Fruit fly (Drosophila melanogaster) whole organism, prepupa: Measurements from ENCODE around the gene Ssdp.

ENCODE experiments used
- CG10631 ChIP-seq: fragments of 200-800 bp; sonication (Bioruptor generic); optimal IDR thresholded peaks from 2 replicates; lab custom pipeline; 2016; ENCODE audit warnings: missing biosample characterization, missing genetic modification characterization
- CG11294 ChIP-seq: fragments of 200-800 bp; sonication (Bioruptor generic); IDR thresholded peaks from 2 replicates; pipeline ENCODE4 v1.3.6; 2022; ENCODE audit warnings: missing biosample characterization, missing genetic modification characterization
- CG11762 ChIP-seq: fragments of 200-800 bp; sonication (Bioruptor generic); optimal IDR thresholded peaks from 3 replicates; lab custom pipeline; 2016; ENCODE audit warnings: missing biosample characterization, missing genetic modification characterization; ENCODE audit not compliant: insufficient read depth
- CG11902 ChIP-seq: fragments of 200-800 bp; sonication (Bioruptor generic); optimal IDR thresholded peaks from 3 replicates; lab custom pipeline; 2016; ENCODE audit warnings: missing biosample characterization, missing genetic modification characterization
- CG15336 ChIP-seq: fragments of 200-800 bp; sonication (Bioruptor generic); IDR thresholded peaks from 2 replicates; pipeline ENCODE4 v1.3.6; 2022; ENCODE audit warnings: missing biosample characterization, missing genetic modification characterization
- CG1621 ChIP-seq: fragments of 200-800 bp; sonication (Bioruptor generic); optimal IDR thresholded peaks from 3 replicates; lab custom pipeline; 2018; ENCODE audit warnings: missing biosample characterization, mild to moderate bottlenecking, missing genetic modification characterization
- CG16779 ChIP-seq: fragments of 200-800 bp; sonication (Bioruptor generic); optimal IDR thresholded peaks from 3 replicates; lab custom pipeline; 2017; ENCODE audit warnings: missing biosample characterization, mild to moderate bottlenecking, missing genetic modification characterization
- CG31627 ChIP-seq: fragments of 200-800 bp; sonication (Bioruptor generic); optimal IDR thresholded peaks from 3 replicates; lab custom pipeline; 2016; ENCODE audit warnings: missing biosample characterization, missing genetic modification characterization
- CG32006 ChIP-seq: fragments of 200-800 bp; sonication (Bioruptor generic); optimal IDR thresholded peaks from 3 replicates; lab custom pipeline; 2017; ENCODE audit warnings: missing biosample characterization, mild to moderate bottlenecking, missing genetic modification characterization
- CG34406 ChIP-seq: fragments of 200-800 bp; sonication (Bioruptor generic); optimal IDR thresholded peaks from 3 replicates; lab custom pipeline; 2016; ENCODE audit warnings: missing biosample characterization, missing genetic modification characterization
- CG3919 ChIP-seq: fragments of 200-800 bp; sonication (Bioruptor generic); optimal IDR thresholded peaks from 3 replicates; lab custom pipeline; 2016; ENCODE audit warnings: missing biosample characterization, missing genetic modification characterization
- CG4318 ChIP-seq: fragments of 200-800 bp; sonication (Bioruptor generic); optimal IDR thresholded peaks from 3 replicates; lab custom pipeline; 2017; ENCODE audit warnings: missing biosample characterization, mild to moderate bottlenecking, missing genetic modification characterization
- CG6163 ChIP-seq: fragments of 200-800 bp; sonication (Bioruptor generic); IDR thresholded peaks from 3 replicates; pipeline ENCODE4 v1.3.6; 2022; ENCODE audit warnings: missing biosample characterization, missing genetic modification characterization
- CG6276 ChIP-seq: fragments of 200-800 bp; sonication (Bioruptor generic); optimal IDR thresholded peaks from 2 replicates; lab custom pipeline; 2017; ENCODE audit warnings: missing biosample characterization, mild to moderate bottlenecking, missing genetic modification characterization
- CG6792 ChIP-seq: fragments of 200-800 bp; sonication (Bioruptor generic); optimal IDR thresholded peaks from 3 replicates; lab custom pipeline; 2016; ENCODE audit warnings: missing biosample characterization, missing genetic modification characterization
- CG6808 ChIP-seq: fragments of 200-800 bp; sonication (Bioruptor generic); optimal IDR thresholded peaks from 3 replicates; lab custom pipeline; 2017; ENCODE audit warnings: missing biosample characterization, missing genetic modification characterization, mild to moderate bottlenecking, moderate library complexity, missing genetic modification reagents
- CG6854 ChIP-seq: fragments of 200-800 bp; sonication (Bioruptor generic); optimal IDR thresholded peaks from 2 replicates; lab custom pipeline; 2017; ENCODE audit warnings: missing biosample characterization, mild to moderate bottlenecking, missing genetic modification characterization
- CG7368 ChIP-seq: fragments of 200-800 bp; sonication (Bioruptor generic); optimal IDR thresholded peaks from 3 replicates; lab custom pipeline; 2016; ENCODE audit warnings: missing biosample characterization, missing genetic modification characterization
- CG8119 ChIP-seq: fragments of 200-800 bp; sonication (Bioruptor generic); IDR thresholded peaks from 3 replicates; pipeline ENCODE4 v1.3.6; 2022; ENCODE audit warnings: missing biosample characterization, missing genetic modification characterization
- CG8319 ChIP-seq: fragments of 200-800 bp; sonication (Bioruptor generic); optimal IDR thresholded peaks from 3 replicates; lab custom pipeline; 2016; ENCODE audit warnings: missing biosample characterization, missing genetic modification characterization
- CG8632 ChIP-seq: fragments of 200-800 bp; sonication (Bioruptor generic); optimal IDR thresholded peaks from 3 replicates; lab custom pipeline; 2016; ENCODE audit warnings: missing biosample characterization, missing genetic modification characterization
- Eip78C ChIP-seq: fragments of 200-800 bp; sonication (Bioruptor generic); peaks from one replicate; lab custom pipeline; 2016; ENCODE audit warnings: missing biosample characterization, missing genetic modification characterization
- Eip93F ChIP-seq: fragments of 200-800 bp; sonication (Bioruptor generic); optimal IDR thresholded peaks from 2 replicates; lab custom pipeline; 2016; ENCODE audit warnings: missing biosample characterization, mild to moderate bottlenecking, missing genetic modification characterization
- Ets96B ChIP-seq: fragments of 200-800 bp; optimal IDR thresholded peaks from 2 replicates; lab custom pipeline; 2019; ENCODE audit warnings: missing biosample characterization, mild to moderate bottlenecking, missing genetic modification characterization, moderate library complexity
- Gug ChIP-seq: fragments of 200-800 bp; sonication (Bioruptor generic); IDR thresholded peaks from 2 replicates; pipeline ENCODE4 v1.3.6; 2022; ENCODE audit warnings: missing biosample characterization, missing genetic modification characterization
- Hr39 ChIP-seq: fragments of 200-800 bp; sonication (Bioruptor generic); optimal IDR thresholded peaks from 2 replicates; lab custom pipeline; 2016; ENCODE audit warnings: missing biosample characterization, missing genetic modification characterization
- Hr4 ChIP-seq: fragments of 200-800 bp; sonication (Bioruptor generic); optimal IDR thresholded peaks from 3 replicates; lab custom pipeline; 2016; ENCODE audit warnings: missing biosample characterization, missing genetic modification characterization
- Lpt ChIP-seq: fragments of 200-800 bp; sonication (Bioruptor generic); optimal IDR thresholded peaks from 3 replicates; lab custom pipeline; 2016; ENCODE audit warnings: missing biosample characterization, missing genetic modification characterization
- Smox ChIP-seq: fragments of 200-800 bp; sonication (Bioruptor generic); optimal IDR thresholded peaks from 3 replicates; lab custom pipeline; 2016; ENCODE audit warnings: missing biosample characterization, missing genetic modification characterization
- Sox14 ChIP-seq: fragments of 200-800 bp; sonication (Bioruptor generic); optimal IDR thresholded peaks from 3 replicates; lab custom pipeline; 2016; ENCODE audit warnings: missing biosample characterization, missing genetic modification characterization
- Sox15 ChIP-seq: fragments of 200-800 bp; sonication (Bioruptor generic); optimal IDR thresholded peaks from 3 replicates; lab custom pipeline; 2016; ENCODE audit warnings: missing biosample characterization, missing genetic modification characterization
- achi ChIP-seq: fragments of 200-800 bp; sonication (Bioruptor generic); optimal IDR thresholded peaks from 3 replicates; lab custom pipeline; 2016; ENCODE audit warnings: missing biosample characterization, missing genetic modification characterization
- cyc ChIP-seq: fragments of 200-800 bp; sonication (Bioruptor generic); optimal IDR thresholded peaks from 3 replicates; lab custom pipeline; 2016; ENCODE audit warnings: missing biosample characterization, missing genetic modification characterization
- eg ChIP-seq: fragments of 200-800 bp; sonication (Bioruptor generic); IDR thresholded peaks from 3 replicates; pipeline ENCODE4 v1.3.6; 2022; ENCODE audit warnings: missing biosample characterization, missing genetic modification characterization
- fd59A ChIP-seq: fragments of 200-800 bp; sonication (Bioruptor generic); optimal IDR thresholded peaks from 2 replicates; lab custom pipeline; 2017; ENCODE audit warnings: missing biosample characterization, mild to moderate bottlenecking, missing genetic modification characterization, missing genetic modification reagents
- fd85E ChIP-seq: fragments of 200-800 bp; sonication (Bioruptor generic); optimal IDR thresholded peaks from 3 replicates; lab custom pipeline; 2016; ENCODE audit warnings: missing biosample characterization, missing genetic modification characterization
- fkh ChIP-seq: fragments of 200-800 bp; sonication (Bioruptor generic); optimal IDR thresholded peaks from 3 replicates; lab custom pipeline; 2017; ENCODE audit warnings: missing biosample characterization, mild to moderate bottlenecking, missing genetic modification characterization, moderate library complexity
- lz ChIP-seq: fragments of 200-800 bp; sonication (Bioruptor generic); optimal IDR thresholded peaks from 3 replicates; lab custom pipeline; 2016; ENCODE audit warnings: missing biosample characterization, missing genetic modification characterization
- pdm3 ChIP-seq: fragments of 200-800 bp; sonication (Bioruptor generic); optimal IDR thresholded peaks from 3 replicates; lab custom pipeline; 2016; ENCODE audit warnings: missing biosample characterization, missing genetic modification characterization
- salr ChIP-seq, 2 experiments: fragments of 200-800 bp; sonication (Bioruptor generic); optimal IDR thresholded peaks; 3 replicates each; lab custom pipeline; 2016 to 2018; ENCODE audit warnings: missing biosample characterization in 2 of 2, missing genetic modification characterization in 2 of 2, mild to moderate bottlenecking in 1 of 2
- spab ChIP-seq: fragments of 200-800 bp; sonication (Bioruptor generic); optimal IDR thresholded peaks from 2 replicates; lab custom pipeline; 2017; ENCODE audit warnings: missing biosample characterization, mild to moderate bottlenecking, missing genetic modification characterization, missing genetic modification reagents
- ss ChIP-seq, 2 experiments: fragments of 200-800 bp; sonication (Bioruptor generic); optimal IDR thresholded peaks; 2 replicates in 1 of 2; 3 replicates in 1 of 2; lab custom pipeline; 2017 to 2018; ENCODE audit warnings: mild to moderate bottlenecking in 2 of 2, missing biosample characterization in 2 of 2, missing genetic modification characterization in 2 of 2, moderate library complexity in 1 of 2
- topi ChIP-seq: fragments of 200-800 bp; sonication (Bioruptor generic); optimal IDR thresholded peaks from 3 replicates; lab custom pipeline; 2016; ENCODE audit warnings: missing biosample characterization, missing genetic modification characterization
- vri ChIP-seq: fragments of 200-800 bp; sonication (Bioruptor generic); optimal IDR thresholded peaks from 3 replicates; lab custom pipeline; 2016; ENCODE audit warnings: missing biosample characterization, mild to moderate bottlenecking, missing genetic modification characterization

Ssdp gene

DNA sequence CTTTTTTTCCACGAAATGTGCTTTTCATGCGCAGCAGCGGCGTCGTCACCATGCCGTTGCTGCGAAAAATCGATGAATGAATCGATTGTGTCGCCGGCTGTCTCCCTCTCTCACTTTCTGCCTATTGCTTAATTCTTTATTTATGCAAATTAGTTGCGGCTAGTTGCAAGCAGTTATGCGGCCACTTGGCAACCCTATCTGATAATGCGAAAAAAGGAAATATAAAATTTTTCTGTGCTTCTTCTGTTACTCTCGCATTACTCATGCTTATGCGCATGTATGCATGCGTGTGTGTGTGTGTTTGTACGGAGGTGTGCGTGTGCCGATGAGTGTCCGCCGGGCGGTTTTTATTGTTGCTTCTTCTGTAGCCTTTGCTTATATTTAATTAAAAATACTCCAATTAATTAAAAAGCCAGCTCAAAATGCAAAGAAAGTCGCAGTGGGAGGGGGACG, 44.3 kb upstream of the Ssdp start (continued):
- no peak for TF ChIP-seq CG16779 (tag; lab: Kevin White, UChicago)
- TF ChIP-seq Hr39: peak; percentile 39
- no peak for TF ChIP-seq spab (GFP tag; lab: Kevin White, UChicago)
- no peak for TF ChIP-seq fd59A (GFP tag; lab: Kevin White, UChicago)
- TF ChIP-seq CG6808 (GFP tag; lab: Kevin White, UChicago): no peak
- no peak; the same call in 1 of the 3 replicates for TF ChIP-seq CG8119 (GFP tag; lab: Robert Waterston, UW)
- TF ChIP-seq Smox (GFP tag; lab: Kevin White, UChicago): no peak
- peak; percentile 68 for TF ChIP-seq CG6163 (GFP tag; lab: Robert Waterston, UW)

DNA sequence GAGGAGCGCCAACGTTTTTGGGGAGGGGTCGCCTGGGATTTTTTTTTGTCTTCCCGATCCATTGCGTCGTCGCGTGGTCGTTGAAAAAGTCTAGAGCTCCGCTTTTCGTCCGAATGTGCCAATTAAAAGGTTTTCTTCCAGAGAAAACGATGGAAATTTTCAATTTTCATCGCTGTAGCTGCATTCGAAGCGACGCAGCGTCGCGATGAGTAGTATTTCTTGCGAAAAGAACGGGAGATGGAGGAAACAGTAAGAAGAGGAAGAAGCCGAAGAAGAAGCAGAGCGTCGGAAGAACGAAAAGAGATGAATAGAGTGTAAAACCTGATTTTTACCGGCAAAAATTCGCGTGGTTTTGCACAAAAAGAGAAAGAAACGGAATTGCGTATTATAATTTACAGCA, 43.6 kb upstream of the Ssdp start:
- TF ChIP-seq CG11762 (GFP tag; lab: Kevin White, UChicago): no peak
- TF ChIP-seq fd85E (GFP tag; lab: Kevin White, UChicago): no peak
- no peak for TF ChIP-seq CG1621 (tag; lab: Kevin White, UChicago)
- no peak for TF ChIP-seq CG11294 (GFP tag; lab: Robert Waterston, UW)
- no peak for TF ChIP-seq Gug (GFP tag; lab: Robert Waterston, UW)
- 0 out of 3 replicates have a peak, but pooled peaks have one; percentile 5 for TF ChIP-seq eg
- TF ChIP-seq CG31627 (GFP tag; lab: Kevin White, UChicago): no peak
- no peak for TF ChIP-seq cyc (GFP tag; lab: Kevin White, UChicago)
- TF ChIP-seq Eip78C (GFP tag; lab: Kevin White, UChicago): peak; percentile 2
- peak; percentile 15; the same call in 1 of the 3 replicates for TF ChIP-seq CG6163 (GFP tag; lab: Robert Waterston, UW)
- TF ChIP-seq Sox15 (GFP tag; lab: Kevin White, UChicago): no peak

DNA sequence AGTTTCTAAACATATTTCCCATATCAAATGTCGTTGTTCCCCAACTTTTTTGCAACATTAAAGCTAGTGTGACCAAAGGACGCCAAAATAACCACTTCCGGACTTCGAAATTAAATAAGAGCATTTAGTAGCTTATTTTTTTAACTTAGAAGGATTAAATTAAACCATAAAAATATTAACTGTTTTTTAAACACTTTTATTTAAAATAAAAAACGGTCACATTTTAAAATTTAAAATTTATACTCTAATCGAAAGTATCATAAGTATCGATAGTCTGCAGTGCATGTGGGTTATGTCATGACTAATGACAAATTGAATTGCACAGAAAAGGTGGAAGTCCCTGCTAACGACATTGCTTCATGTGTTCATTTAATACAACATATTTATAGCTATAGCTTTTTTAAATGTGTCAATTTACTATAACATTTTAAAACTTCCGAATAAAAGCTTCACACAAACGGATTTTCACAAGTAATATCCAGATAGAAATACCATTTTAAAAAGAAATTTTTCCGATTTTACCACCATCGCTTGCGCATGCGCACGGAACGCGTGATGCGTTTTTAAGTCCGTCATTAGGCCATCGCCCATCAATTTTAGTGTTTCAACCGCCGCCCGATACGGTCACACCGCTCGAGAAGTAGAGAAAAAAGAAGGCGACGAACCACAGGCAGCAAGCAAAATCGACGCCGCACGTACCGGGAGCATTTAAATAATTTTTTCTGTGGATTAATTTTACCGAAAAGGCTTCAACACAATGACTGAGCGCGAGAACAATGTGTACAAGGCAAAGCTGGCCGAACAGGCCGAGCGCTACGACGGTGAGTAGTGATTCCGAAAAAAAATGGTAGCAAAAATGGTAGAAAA, 42.9 kb upstream of the Ssdp start, which contains the start of the genes CG7156 and 14-3-3epsilon:
Gene CG7156, minus strand, starts transcription at position 71 of the 867 bp plus-strand sequence.
Gene 14-3-3epsilon, plus strand, starts transcription at position 443 of the 867 bp plus-strand sequence.
- TF ChIP-seq CG31627 (GFP tag; lab: Kevin White, UChicago): peak; percentile 0
- TF ChIP-seq Sox15 (GFP tag; lab: Kevin White, UChicago): no peak
- TF ChIP-seq CG6792 (GFP tag; lab: Kevin White, UChicago): peak; percentile 17
- TF ChIP-seq CG4318: no peak
- TF ChIP-seq CG6163 (GFP tag; lab: Robert Waterston, UW): 0 out of 3 replicates have a peak, but pooled peaks have one; percentile 31
- peak; percentile 18 for TF ChIP-seq CG8632 (GFP tag; lab: Kevin White, UChicago)
- no peak for TF ChIP-seq pdm3
- no peak for TF ChIP-seq CG32006 (GFP tag; lab: Kevin White, UChicago)
- TF ChIP-seq eg: 0 out of 3 replicates have a peak, but pooled peaks have one; percentile 49
- TF ChIP-seq vri: no peak
- no peak for TF ChIP-seq Lpt
- peak; percentile 30 for TF ChIP-seq lz (GFP tag; lab: Kevin White, UChicago)
- TF ChIP-seq cyc (GFP tag; lab: Kevin White, UChicago): peak; percentile 3
- no peak for TF ChIP-seq CG7368 (GFP tag; lab: Kevin White, UChicago)
- peak; percentile 20 for TF ChIP-seq topi (GFP tag; lab: Kevin White, UChicago)
- TF ChIP-seq Eip78C (GFP tag; lab: Kevin White, UChicago): peak; percentile 77
- TF ChIP-seq salr (GFP tag; optimal IDR thresholded peaks at IDR 0.05; lab: Kevin White, UChicago): no peak
- no peak for TF ChIP-seq spab (GFP tag; lab: Kevin White, UChicago)
- peak; percentile 42 to 52 for TF ChIP-seq ss (GFP tag; optimal IDR thresholded peaks at IDR 0.05; lab: Kevin White, UChicago)
- peak; percentile 48 for TF ChIP-seq achi
- no peak for TF ChIP-seq CG6276 (GFP tag; lab: Kevin White, UChicago)
- TF ChIP-seq fkh (GFP tag; lab: Kevin White, UChicago): no peak
- peak; percentile 16; the same call in 1 of the 2 replicates for TF ChIP-seq CG15336 (GFP tag; lab: Robert Waterston, UW)
- no peak for TF ChIP-seq CG34406
- no peak for TF ChIP-seq Sox14 (GFP tag; lab: Kevin White, UChicago)
- TF ChIP-seq Gug (GFP tag; lab: Robert Waterston, UW): no peak
- TF ChIP-seq CG6854 (GFP tag; lab: Kevin White, UChicago): peak; percentile 65
- TF ChIP-seq Eip93F: no peak
- no peak for TF ChIP-seq fd85E (GFP tag; lab: Kevin White, UChicago)
- TF ChIP-seq Ets96B: no peak
- TF ChIP-seq CG8319: no peak
- TF ChIP-seq CG10631 (GFP tag; lab: Kevin White, UChicago): peak; percentile 5
- TF ChIP-seq Hr4: no peak
- peak; percentile 32 for TF ChIP-seq CG3919 (GFP tag; lab: Kevin White, UChicago)
- TF ChIP-seq CG11902: no peak
- TF ChIP-seq CG1621 (tag; lab: Kevin White, UChicago): no peak
